Worm (Caenorhabditis elegans): Measurements from ENCODE around the gene clec-229.

ce11 chrV:15383739-15384138, 42.4 kb upstream of the clec-229 start, which contains the start of gene str-88:
- TF ChIP-seq syd-9 (tag; optimal IDR thresholded peaks at IDR 0.05), result no peak
- TF ChIP-seq K09A11.1 (tag; optimal IDR thresholded peaks at IDR 0.05; ENCODE audit: insufficient read depth), result no peak
- no peak for TF ChIP-seq hlh-8 (tag; optimal IDR thresholded peaks at IDR 0.05)

Data from whole organism, late embryonic.